Worm (Caenorhabditis elegans): ENCODE data around the gene F59B1.4.

DNA sequence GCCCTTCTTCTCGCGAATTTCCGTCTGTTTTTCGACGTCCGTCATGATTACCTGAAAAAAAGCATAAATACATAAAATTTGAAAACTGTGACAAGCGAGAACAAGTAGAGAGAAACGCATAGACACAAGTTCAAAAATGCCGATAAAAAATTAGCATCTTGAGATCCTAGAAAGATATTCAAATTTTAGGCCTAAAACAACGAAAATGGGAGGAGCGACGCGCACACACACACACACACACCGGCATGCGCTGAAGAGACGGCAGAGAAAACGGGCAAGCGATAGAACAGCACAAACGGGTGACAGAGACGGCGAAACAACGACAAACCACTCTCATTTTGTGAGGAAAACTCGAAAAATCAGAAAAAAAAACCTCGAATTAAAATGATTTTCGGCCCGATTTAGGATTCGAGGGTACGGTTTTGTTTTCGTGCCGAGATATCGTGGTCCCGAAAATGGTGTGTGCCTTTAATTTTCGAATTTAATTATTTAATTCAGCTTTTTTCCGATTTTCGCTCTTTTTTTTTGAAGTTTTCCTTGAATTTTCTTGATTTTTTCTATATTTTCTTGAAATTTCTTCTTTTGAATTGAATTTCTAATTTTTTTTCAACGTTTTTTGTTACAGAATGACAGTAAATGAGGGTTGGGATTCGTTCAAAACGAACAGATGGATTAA is 40.7 kb downstream of the F59B1.4 start, which contains the start of the genes rpl-11.1 and T22F3.2:
- TF ChIP-seq him-1 (tag; optimal IDR thresholded peaks at IDR 0.05) (no peak), W03F9.2 (tag; optimal IDR thresholded peaks at IDR 0.05) (no peak)

All from whole organism, L4/young adult.